Fruit fly (Drosophila melanogaster): Measurements from ENCODE around the gene rump.
A peak's percentile ranks its signal among the peaks of the same experiment; 100 is the strongest.

The rump gene

dm6 chr3R:9496748-9497147 is 13.4 kb downstream of the rump start (continued):
- peak; percentile 92 for TF ChIP-seq slbo (GFP tag; IDR thresholded peaks at IDR 0.05)
- TF ChIP-seq CG4707 (GFP tag; optimal IDR thresholded peaks at IDR 0.05): no peak
- TF ChIP-seq Dbx (GFP tag; IDR thresholded peaks at IDR 0.05): peak; percentile 67; the same call in 2 of the 3 replicates
- TF ChIP-seq CG12219 (GFP tag; optimal IDR thresholded peaks at IDR 0.05): no peak
- TF ChIP-seq Xbp1 (GFP tag; optimal IDR thresholded peaks at IDR 0.05): peak; percentile 78
- peak; percentile 80 for TF ChIP-seq HLH4C (GFP tag; IDR thresholded peaks at IDR 0.05; ENCODE audit: partially characterized antibody)
- TF ChIP-seq CG4424 (GFP tag; optimal IDR thresholded peaks at IDR 0.05): peak; percentile 47
- TF ChIP-seq pfk (GFP tag; optimal IDR thresholded peaks at IDR 0.05): peak; percentile 62
- TF ChIP-seq CG3407 (GFP tag; optimal IDR thresholded peaks at IDR 0.05): peak; percentile 29
- TF ChIP-seq salm (tag; optimal IDR thresholded peaks at IDR 0.05): peak; percentile 67
- no peak for TF ChIP-seq cato (GFP tag; optimal IDR thresholded peaks at IDR 0.05; ENCODE audit: borderline replicate concordance)
- no peak for TF ChIP-seq ac (GFP tag; optimal IDR thresholded peaks at IDR 0.05)
- TF ChIP-seq Gug (GFP tag; IDR thresholded peaks at IDR 0.05): peak; percentile 57; the same call in 2 of the 4 replicates
- TF ChIP-seq Sin3A (optimal IDR thresholded peaks at IDR 0.05): no peak
- peak; percentile 70; the same call in 2 of the 3 replicates for TF ChIP-seq dysf (GFP tag; IDR thresholded peaks at IDR 0.05)
- no peak for TF ChIP-seq CG6689 (GFP tag; IDR thresholded peaks at IDR 0.05)
- TF ChIP-seq tup (GFP tag; optimal IDR thresholded peaks at IDR 0.05): no peak
- TF ChIP-seq tx (GFP tag; optimal IDR thresholded peaks at IDR 0.05): peak; percentile 78
- TF ChIP-seq CG18619 (GFP tag; optimal IDR thresholded peaks at IDR 0.05): peak; percentile 70
- peak; percentile 61; the same call in 1 of the 3 replicates for TF ChIP-seq CG14860 (GFP tag; IDR thresholded peaks at IDR 0.05; ENCODE audit: partially characterized antibody)
- TF ChIP-seq CoRest (tag; optimal IDR thresholded peaks at IDR 0.05): peak; percentile 79
- TF ChIP-seq vvl (GFP tag; IDR thresholded peaks at IDR 0.05): peak; percentile 89
- peak; percentile 62; the same call in 1 of the 2 replicates for TF ChIP-seq H2.0 (GFP tag; IDR thresholded peaks at IDR 0.05)
- peak; percentile 29 for TF ChIP-seq CG2875 (GFP tag; optimal IDR thresholded peaks at IDR 0.05)
- TF ChIP-seq grau (tag; optimal IDR thresholded peaks at IDR 0.05): peak; percentile 69
- TF ChIP-seq MESR4 (GFP tag; optimal IDR thresholded peaks at IDR 0.05): peak; percentile 23
- TF ChIP-seq scrt (GFP tag; optimal IDR thresholded peaks at IDR 0.05): no peak
- TF ChIP-seq Nf-YC (tag; optimal IDR thresholded peaks at IDR 0.05): peak; percentile 70
- TF ChIP-seq CG2712 (tag; optimal IDR thresholded peaks at IDR 0.05): peak; percentile 69
- TF ChIP-seq cad (GFP tag; optimal IDR thresholded peaks at IDR 0.05): no peak
- peak; percentile 48; the same call in 1 of the 2 replicates for TF ChIP-seq Scr (GFP tag; IDR thresholded peaks at IDR 0.05; ENCODE audit: partially characterized antibody)
- TF ChIP-seq gcm2 (GFP tag; optimal IDR thresholded peaks at IDR 0.05): peak; percentile 49
- peak; percentile 83 for TF ChIP-seq CG12659 (GFP tag; optimal IDR thresholded peaks at IDR 0.05)
- TF ChIP-seq CG17802 (tag; optimal IDR thresholded peaks at IDR 0.05): peak; percentile 52
- TF ChIP-seq CG9817 (tag; optimal IDR thresholded peaks at IDR 0.05): peak; percentile 91
- TF ChIP-seq ATbp (GFP tag; optimal IDR thresholded peaks at IDR 0.05): no peak
- TF ChIP-seq CG1647 (GFP tag; optimal IDR thresholded peaks at IDR 0.05): peak; percentile 58
- no peak for TF ChIP-seq pros (GFP tag; optimal IDR thresholded peaks at IDR 0.05)
- TF ChIP-seq HmgZ (tag; optimal IDR thresholded peaks at IDR 0.05): peak; percentile 94
- peak; percentile 81 for TF ChIP-seq Dad (GFP tag; optimal IDR thresholded peaks at IDR 0.05)
- TF ChIP-seq CG7745 (tag; optimal IDR thresholded peaks at IDR 0.05): no peak
- TF ChIP-seq CG11093 (GFP tag; IDR thresholded peaks at IDR 0.05): no peak
- no peak for TF ChIP-seq abd-A (tag; optimal IDR thresholded peaks at IDR 0.05)
- peak; percentile 33 for TF ChIP-seq CG3838 (GFP tag; optimal IDR thresholded peaks at IDR 0.05)
- TF ChIP-seq B-H2 (GFP tag; optimal IDR thresholded peaks at IDR 0.05): peak; percentile 95
- peak in 1 of 2 experiments; percentile 70 for TF ChIP-seq insv (GFP tag; optimal IDR thresholded peaks at IDR 0.05)
- peak; percentile 74 for TF ChIP-seq CG32532 (GFP tag; IDR thresholded peaks at IDR 0.05)
- TF ChIP-seq CG14014 (GFP tag; IDR thresholded peaks at IDR 0.05): peak; percentile 61; the same call in 1 of the 2 replicates
- peak; percentile 75 for TF ChIP-seq CG17912 (GFP tag; optimal IDR thresholded peaks at IDR 0.05)
- no peak for TF ChIP-seq CG33557 (GFP tag; optimal IDR thresholded peaks at IDR 0.05)
